Worm (Caenorhabditis elegans): ENCODE results near the gene clec-21.
"Not testable (repeated sequence)": the region's sequence is repeated elsewhere in the genome, so short reads cannot be mapped to it uniquely, and the experiment has no call there.

- not testable (repeated sequence) for TF ChIP-seq egl-27 (tag; optimal IDR thresholded peaks at IDR 0.05); nhr-19 (GFP tag; conservative IDR thresholded peaks at IDR 0.05); snpc-4 (tag; optimal IDR thresholded peaks at IDR 0.05); nhr-77 (tag; optimal IDR thresholded peaks at IDR 0.05); xbp-1 (tag; optimal IDR thresholded peaks at IDR 0.05); mdl-1 (tag; optimal IDR thresholded peaks at IDR 0.05)
Observed at ce11 chrII:1556217-1556616, 27.8 kb downstream of the clec-21 start, which contains the start of the genes fbxb-54 and fbxb-50.

All from whole organism, L1 larva.